Fruit fly (Drosophila melanogaster) Kc167 (cell line): ENCODE data around the gene CG33252.

ENCODE experiments used
- Myc ChIP-seq: fragments of >200 bp; optimal IDR thresholded peaks from 2 replicates; lab custom pipeline; 2017; ENCODE audit warnings: missing external identifiers
- h ChIP-seq: fragments of >200 bp; optimal IDR thresholded peaks from 3 replicates; lab custom pipeline; 2018; ENCODE audit warnings: missing external identifiers
- insv ChIP-seq: fragments of >200 bp; optimal IDR thresholded peaks from 3 replicates; lab custom pipeline; 2018; ENCODE audit warnings: missing external identifiers

dm6 chrX:16906065-16906464 lies 9.1 kb upstream of the CG33252 start:
- TF ChIP-seq insv (lab: Kevin White, UChicago) (no peak), Myc (lab: Kevin White, UChicago) (no peak), h (no peak)
